Worm (Caenorhabditis elegans) whole organism, L4/young adult: ENCODE measurements around the gene nhr-63.

Experiments used
- W03F9.2 ChIP-seq: fragments of 150-350 bp; optimal IDR thresholded peaks from 2 replicates; lab custom pipeline; 2014; ENCODE audit warnings: missing biosample characterization, missing genetic modification characterization
- dao-5 ChIP-seq: sonication (generic microtip); optimal IDR thresholded peaks from 2 replicates; lab custom pipeline; 2016; ENCODE audit warnings: missing genotype, missing genetic modification characterization, moderate library complexity, missing compliant biosample characterization
- him-1 ChIP-seq: sonication (generic microtip); optimal IDR thresholded peaks from 2 replicates; lab custom pipeline; 2016; ENCODE audit warnings: missing genotype, missing genetic modification reagents, missing genetic modification characterization, missing compliant biosample characterization

ce11 chrV:16020042-16020441 lies 17.7 kb downstream of the nhr-63 start, which contains the start of gene srx-44:
- TF ChIP-seq him-1 (no peak), W03F9.2 (tag; lab: Kevin White, UChicago) (no peak), dao-5 (tag; lab: Kevin White, UChicago) (no peak)
